Fruit fly (Drosophila melanogaster) S2 (cell line): ENCODE data around the gene CG46320.

ENCODE experiments used
- CG8478 ChIP-seq: fragments of >200 bp; optimal IDR thresholded peaks from 2 replicates; lab custom pipeline; 2018
- CTCF ChIP-seq, 2 experiments: fragments of >200 bp; optimal IDR thresholded peaks; 2 replicates each; lab custom pipeline; 2018

- TF ChIP-seq CTCF (optimal IDR thresholded peaks at IDR 0.05; lab: Kevin White, UChicago) (no peak), CG8478 (lab: Kevin White, UChicago) (no peak)
Measured at dm6 chr3L:5630176-5630583, 33.7 kb upstream of the CG46320 start.
